Fruit fly (Drosophila melanogaster) Kc167 (cell line): Measurements from ENCODE around the gene nuf.

ENCODE experiments used
- Sin3A ChIP-seq: fragments of >200 bp; optimal IDR thresholded peaks from 2 replicates; lab custom pipeline; 2018; ENCODE audit warnings: missing external identifiers
- insv ChIP-seq: fragments of >200 bp; optimal IDR thresholded peaks from 3 replicates; lab custom pipeline; 2018; ENCODE audit warnings: missing external identifiers
- psq ChIP-seq: fragments of >200 bp; optimal IDR thresholded peaks from 2 replicates; lab custom pipeline; 2017; ENCODE audit warnings: missing external identifiers

dm6 chr3L:14207361-14207760, 16.7 kb downstream of the nuf start:
- TF ChIP-seq psq (no peak), insv (lab: Kevin White, UChicago) (no peak), Sin3A (lab: Kevin White, UChicago) (no peak)
